Fruit fly (Drosophila melanogaster) whole organism: ENCODE data around the gene CG16957.

ENCODE experiments used
- Dll ChIP-seq: fragments of >200 bp; optimal IDR thresholded peaks from 2 replicates; lab custom pipeline; 2017
- EcR ChIP-seq, 2 experiments: fragments of >200 bp; optimal IDR thresholded peaks; 2 replicates each; lab custom pipeline; 2017; ENCODE audit warnings: missing biosample characterization in 2 of 2, missing genetic modification characterization in 2 of 2, missing genetic modification reagents in 2 of 2
- pan ChIP-seq: fragments of >200 bp; optimal IDR thresholded peaks from 2 replicates; lab custom pipeline; 2017

DNA sequence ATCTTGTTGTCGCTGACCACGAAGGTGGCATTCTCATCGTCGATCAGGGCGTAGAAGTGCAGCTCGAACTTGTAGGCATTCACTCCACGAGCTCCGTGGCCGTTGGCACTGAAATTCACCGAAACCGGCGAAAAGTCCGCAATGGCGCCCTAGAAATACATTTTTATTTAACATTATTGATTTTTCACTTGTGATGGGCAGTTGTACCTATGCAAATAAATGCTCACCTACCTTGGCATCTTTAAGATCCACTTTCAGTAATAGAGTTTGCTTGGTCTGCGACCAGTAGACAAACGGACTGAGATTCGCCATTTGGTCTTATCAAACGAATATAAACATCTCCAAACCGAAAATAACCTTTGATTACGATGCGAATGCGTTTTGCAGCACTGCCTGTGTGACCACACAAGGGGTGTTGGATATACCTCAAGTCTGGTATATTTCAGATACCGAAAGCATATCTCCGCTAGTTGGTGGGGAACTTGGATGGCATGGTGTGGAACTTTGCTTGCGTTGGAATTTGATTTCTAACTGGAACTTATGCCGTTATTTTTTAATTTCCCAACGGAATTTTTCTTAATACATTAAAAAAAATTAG lies 49.4 kb upstream of the CG16957 start, which contains the start of gene Hacd2:
- TF ChIP-seq pan (lab: Kevin White, UChicago) (no peak), Dll (lab: Kevin White, UChicago) (no peak), EcR (GFP tag; optimal IDR thresholded peaks at IDR 0.05; lab: Kevin White, UChicago) (no peak)
